Worm (Caenorhabditis elegans) whole organism, L4 larva: ENCODE results near the gene vps-18.

Experiments used
- ZK546.5 ChIP-seq, 2 experiments: sonication (generic microtip); optimal IDR thresholded peaks; 2 replicates each; lab custom pipeline; 2017; ENCODE audit warnings: missing biosample characterization in 2 of 2, missing genetic modification characterization in 2 of 2
- duxl-1 ChIP-seq: sonication (generic microtip); optimal IDR thresholded peaks from 2 replicates; lab custom pipeline; 2016; ENCODE audit warnings: mild to moderate bottlenecking, missing genetic modification characterization, moderate library complexity, missing compliant biosample characterization; ENCODE audit not compliant: poor library complexity
- egl-27 ChIP-seq: sonication (generic microtip); optimal IDR thresholded peaks from 3 replicates; lab custom pipeline; 2017; ENCODE audit warnings: missing biosample characterization, missing genetic modification reagents, missing genetic modification characterization
- nhr-10 ChIP-seq: fragments of 150-350 bp; optimal IDR thresholded peaks from 2 replicates; lab custom pipeline; 2014; ENCODE audit warnings: missing biosample characterization, missing genetic modification characterization

ce11 chrII:4506552-4507291, 45.8 kb downstream of the vps-18 start:
- no peak for TF ChIP-seq egl-27 (tag; lab: Kevin White, UChicago)
- no peak for TF ChIP-seq ZK546.5 (tag; optimal IDR thresholded peaks at IDR 0.05; lab: Kevin White, UChicago)
- TF ChIP-seq nhr-10 (tag; lab: Kevin White, UChicago), result no peak
- TF ChIP-seq duxl-1 (tag; lab: Kevin White, UChicago), result no peak
